Fruit fly (Drosophila melanogaster) whole organism, prepupa: ENCODE measurements around the gene CG7432.

ENCODE experiments used
- Blimp-1 ChIP-seq: fragments of 200-800 bp; sonication (Bioruptor generic); optimal IDR thresholded peaks from 3 replicates; lab custom pipeline; 2017; ENCODE audit warnings: missing biosample characterization, missing genetic modification characterization, mild to moderate bottlenecking, moderate library complexity, missing genetic modification reagents
- CG11294 ChIP-seq: fragments of 200-800 bp; sonication (Bioruptor generic); IDR thresholded peaks from 2 replicates; pipeline ENCODE4 v1.3.6; 2022; ENCODE audit warnings: missing biosample characterization, missing genetic modification characterization
- CG11762 ChIP-seq: fragments of 200-800 bp; sonication (Bioruptor generic); optimal IDR thresholded peaks from 3 replicates; lab custom pipeline; 2016; ENCODE audit warnings: missing biosample characterization, missing genetic modification characterization; ENCODE audit not compliant: insufficient read depth
- CG11902 ChIP-seq: fragments of 200-800 bp; sonication (Bioruptor generic); optimal IDR thresholded peaks from 3 replicates; lab custom pipeline; 2016; ENCODE audit warnings: missing biosample characterization, missing genetic modification characterization
- CG15336 ChIP-seq: fragments of 200-800 bp; sonication (Bioruptor generic); IDR thresholded peaks from 2 replicates; pipeline ENCODE4 v1.3.6; 2022; ENCODE audit warnings: missing biosample characterization, missing genetic modification characterization
- CG1621 ChIP-seq: fragments of 200-800 bp; sonication (Bioruptor generic); optimal IDR thresholded peaks from 3 replicates; lab custom pipeline; 2018; ENCODE audit warnings: missing biosample characterization, mild to moderate bottlenecking, missing genetic modification characterization
- CG16779 ChIP-seq: fragments of 200-800 bp; sonication (Bioruptor generic); optimal IDR thresholded peaks from 3 replicates; lab custom pipeline; 2017; ENCODE audit warnings: missing biosample characterization, mild to moderate bottlenecking, missing genetic modification characterization
- CG31627 ChIP-seq: fragments of 200-800 bp; sonication (Bioruptor generic); optimal IDR thresholded peaks from 3 replicates; lab custom pipeline; 2016; ENCODE audit warnings: missing biosample characterization, missing genetic modification characterization
- CG32006 ChIP-seq: fragments of 200-800 bp; sonication (Bioruptor generic); optimal IDR thresholded peaks from 3 replicates; lab custom pipeline; 2017; ENCODE audit warnings: missing biosample characterization, mild to moderate bottlenecking, missing genetic modification characterization
- CG34406 ChIP-seq: fragments of 200-800 bp; sonication (Bioruptor generic); optimal IDR thresholded peaks from 3 replicates; lab custom pipeline; 2016; ENCODE audit warnings: missing biosample characterization, missing genetic modification characterization
- CG3919 ChIP-seq: fragments of 200-800 bp; sonication (Bioruptor generic); optimal IDR thresholded peaks from 3 replicates; lab custom pipeline; 2016; ENCODE audit warnings: missing biosample characterization, missing genetic modification characterization
- CG4318 ChIP-seq: fragments of 200-800 bp; sonication (Bioruptor generic); optimal IDR thresholded peaks from 3 replicates; lab custom pipeline; 2017; ENCODE audit warnings: missing biosample characterization, mild to moderate bottlenecking, missing genetic modification characterization
- CG6163 ChIP-seq: fragments of 200-800 bp; sonication (Bioruptor generic); IDR thresholded peaks from 3 replicates; pipeline ENCODE4 v1.3.6; 2022; ENCODE audit warnings: missing biosample characterization, missing genetic modification characterization
- CG6854 ChIP-seq: fragments of 200-800 bp; sonication (Bioruptor generic); optimal IDR thresholded peaks from 2 replicates; lab custom pipeline; 2017; ENCODE audit warnings: missing biosample characterization, mild to moderate bottlenecking, missing genetic modification characterization
- CG7368 ChIP-seq: fragments of 200-800 bp; sonication (Bioruptor generic); optimal IDR thresholded peaks from 3 replicates; lab custom pipeline; 2016; ENCODE audit warnings: missing biosample characterization, missing genetic modification characterization
- CG8119 ChIP-seq: fragments of 200-800 bp; sonication (Bioruptor generic); IDR thresholded peaks from 3 replicates; pipeline ENCODE4 v1.3.6; 2022; ENCODE audit warnings: missing biosample characterization, missing genetic modification characterization
- CG8632 ChIP-seq: fragments of 200-800 bp; sonication (Bioruptor generic); optimal IDR thresholded peaks from 3 replicates; lab custom pipeline; 2016; ENCODE audit warnings: missing biosample characterization, missing genetic modification characterization
- Eip75B ChIP-seq: fragments of 200-800 bp; sonication (Bioruptor generic); optimal IDR thresholded peaks from 3 replicates; lab custom pipeline; 2016; ENCODE audit warnings: missing biosample characterization, missing genetic modification characterization
- Eip78C ChIP-seq: fragments of 200-800 bp; sonication (Bioruptor generic); peaks from one replicate; lab custom pipeline; 2016; ENCODE audit warnings: missing biosample characterization, missing genetic modification characterization
- Eip93F ChIP-seq: fragments of 200-800 bp; sonication (Bioruptor generic); optimal IDR thresholded peaks from 2 replicates; lab custom pipeline; 2016; ENCODE audit warnings: missing biosample characterization, mild to moderate bottlenecking, missing genetic modification characterization
- Ets21C ChIP-seq: fragments of 200-800 bp; sonication (Bioruptor generic); optimal IDR thresholded peaks from 3 replicates; lab custom pipeline; 2016; ENCODE audit warnings: missing biosample characterization, missing genetic modification characterization
- Ets96B ChIP-seq: fragments of 200-800 bp; optimal IDR thresholded peaks from 2 replicates; lab custom pipeline; 2019; ENCODE audit warnings: missing biosample characterization, mild to moderate bottlenecking, missing genetic modification characterization, moderate library complexity
- Gug ChIP-seq: fragments of 200-800 bp; sonication (Bioruptor generic); IDR thresholded peaks from 2 replicates; pipeline ENCODE4 v1.3.6; 2022; ENCODE audit warnings: missing biosample characterization, missing genetic modification characterization
- Hr38 ChIP-seq: sonication (Bioruptor generic); optimal IDR thresholded peaks from 2 replicates; lab custom pipeline; 2016; ENCODE audit warnings: missing biosample characterization, missing genetic modification characterization
- Lpt ChIP-seq: fragments of 200-800 bp; sonication (Bioruptor generic); optimal IDR thresholded peaks from 3 replicates; lab custom pipeline; 2016; ENCODE audit warnings: missing biosample characterization, missing genetic modification characterization
- Met ChIP-seq: fragments of 200-800 bp; sonication (Bioruptor generic); optimal IDR thresholded peaks from 3 replicates; lab custom pipeline; 2016; ENCODE audit warnings: missing biosample characterization, missing genetic modification characterization
- OdsH ChIP-seq: fragments of 200-800 bp; sonication (Bioruptor generic); optimal IDR thresholded peaks from 3 replicates; lab custom pipeline; 2016; ENCODE audit warnings: missing biosample characterization, missing genetic modification characterization
- Smox ChIP-seq: fragments of 200-800 bp; sonication (Bioruptor generic); optimal IDR thresholded peaks from 3 replicates; lab custom pipeline; 2016; ENCODE audit warnings: missing biosample characterization, missing genetic modification characterization
- Sox14 ChIP-seq: fragments of 200-800 bp; sonication (Bioruptor generic); optimal IDR thresholded peaks from 3 replicates; lab custom pipeline; 2016; ENCODE audit warnings: missing biosample characterization, missing genetic modification characterization
- achi ChIP-seq: fragments of 200-800 bp; sonication (Bioruptor generic); optimal IDR thresholded peaks from 3 replicates; lab custom pipeline; 2016; ENCODE audit warnings: missing biosample characterization, missing genetic modification characterization
- cyc ChIP-seq: fragments of 200-800 bp; sonication (Bioruptor generic); optimal IDR thresholded peaks from 3 replicates; lab custom pipeline; 2016; ENCODE audit warnings: missing biosample characterization, missing genetic modification characterization
- dac ChIP-seq: fragments of 200-800 bp; sonication (Bioruptor generic); optimal IDR thresholded peaks from 2 replicates; lab custom pipeline; 2017; ENCODE audit warnings: missing biosample characterization, mild to moderate bottlenecking, missing genetic modification characterization
- dsx ChIP-seq: fragments of 200-800 bp; optimal IDR thresholded peaks from 3 replicates; lab custom pipeline; 2019; ENCODE audit warnings: missing biosample characterization, mild to moderate bottlenecking, missing genetic modification characterization, moderate library complexity; ENCODE audit not compliant: poor library complexity, severe bottlenecking
- eg ChIP-seq: fragments of 200-800 bp; sonication (Bioruptor generic); IDR thresholded peaks from 3 replicates; pipeline ENCODE4 v1.3.6; 2022; ENCODE audit warnings: missing biosample characterization, missing genetic modification characterization
- esn ChIP-seq: fragments of 200-800 bp; sonication (Bioruptor generic); optimal IDR thresholded peaks from 2 replicates; lab custom pipeline; 2016; ENCODE audit warnings: missing biosample characterization, mild to moderate bottlenecking, missing genetic modification characterization, moderate library complexity
- fd59A ChIP-seq: fragments of 200-800 bp; sonication (Bioruptor generic); optimal IDR thresholded peaks from 2 replicates; lab custom pipeline; 2017; ENCODE audit warnings: missing biosample characterization, mild to moderate bottlenecking, missing genetic modification characterization, missing genetic modification reagents
- lz ChIP-seq: fragments of 200-800 bp; sonication (Bioruptor generic); optimal IDR thresholded peaks from 3 replicates; lab custom pipeline; 2016; ENCODE audit warnings: missing biosample characterization, missing genetic modification characterization
- pdm3 ChIP-seq: fragments of 200-800 bp; sonication (Bioruptor generic); optimal IDR thresholded peaks from 3 replicates; lab custom pipeline; 2016; ENCODE audit warnings: missing biosample characterization, missing genetic modification characterization
- spab ChIP-seq: fragments of 200-800 bp; sonication (Bioruptor generic); optimal IDR thresholded peaks from 2 replicates; lab custom pipeline; 2017; ENCODE audit warnings: missing biosample characterization, mild to moderate bottlenecking, missing genetic modification characterization, missing genetic modification reagents
- svp ChIP-seq: fragments of 200-800 bp; sonication (Bioruptor generic); peaks from one replicate; lab custom pipeline; 2016; ENCODE audit warnings: missing biosample characterization, missing genetic modification characterization
- topi ChIP-seq: fragments of 200-800 bp; sonication (Bioruptor generic); optimal IDR thresholded peaks from 3 replicates; lab custom pipeline; 2016; ENCODE audit warnings: missing biosample characterization, missing genetic modification characterization

Gene CG7432

dm6 chr3R:19641498-19642065 lies 23.2 kb upstream of the CG7432 start (continued):
- TF ChIP-seq CG34406 (GFP tag; lab: Kevin White, UChicago) (peak; percentile 82), CG6163 (peak; percentile 94), pdm3 (GFP tag; lab: Kevin White, UChicago) (peak; percentile 77), CG16779 (tag; lab: Kevin White, UChicago) (peak; percentile 50), CG1621 (tag; lab: Kevin White, UChicago) (peak; percentile 59), CG31627 (GFP tag; lab: Kevin White, UChicago) (peak; percentile 62), CG7368 (GFP tag; lab: Kevin White, UChicago) (peak; percentile 70), Ets96B (tag; lab: Kevin White, UChicago) (peak; percentile 72), CG8632 (peak; percentile 83), CG11762 (GFP tag; lab: Kevin White, UChicago) (peak; percentile 55), Lpt (GFP tag; lab: Kevin White, UChicago) (peak; percentile 73), fd59A (peak; percentile 46), svp (GFP tag; lab: Kevin White, UChicago) (peak; percentile 86), CG11902 (GFP tag; lab: Kevin White, UChicago) (peak; percentile 49), Blimp-1 (GFP tag; lab: Kevin White, UChicago) (peak; percentile 61), CG4318 (GFP tag; lab: Kevin White, UChicago) (peak; percentile 68), eg (GFP tag; lab: Robert Waterston, UW) (peak; percentile 96), OdsH (GFP tag; lab: Kevin White, UChicago) (peak; percentile 80), cyc (peak; percentile 71), CG3919 (GFP tag; lab: Kevin White, UChicago) (peak; percentile 85), CG11294 (GFP tag; lab: Robert Waterston, UW) (peak; percentile 78), CG8119 (GFP tag; lab: Robert Waterston, UW) (peak; percentile 90), spab (peak; percentile 54), topi (GFP tag; lab: Kevin White, UChicago) (peak; percentile 77), Gug (GFP tag; lab: Robert Waterston, UW) (peak; percentile 90), Ets21C (peak; percentile 46), Met (peak; percentile 79)

dm6 chr3R:19642092-19642892 lies 22.5 kb upstream of the CG7432 start, which contains the start of gene subdued:
Gene subdued, minus strand, starts transcription at chr3R:19642722.
- TF ChIP-seq Eip93F (peak; percentile 51), CG15336 (peak; percentile 25; the same call in 1 of the 2 replicates), Smox (GFP tag; lab: Kevin White, UChicago) (peak; percentile 25), svp (GFP tag; lab: Kevin White, UChicago) (peak; percentile 46), Eip78C (GFP tag; lab: Kevin White, UChicago) (peak; percentile 81), achi (GFP tag; lab: Kevin White, UChicago) (no peak), Eip75B (GFP tag; lab: Kevin White, UChicago) (peak; percentile 5), dsx (GFP tag; lab: Kevin White, UChicago) (peak; percentile 68), eg (GFP tag; lab: Robert Waterston, UW) (no peak), OdsH (GFP tag; lab: Kevin White, UChicago) (no peak)

dm6 chr3R:19642893-19643270 lies 21.9 kb upstream of the CG7432 start:
- TF ChIP-seq spab = no peak
- TF ChIP-seq CG31627 (GFP tag; lab: Kevin White, UChicago) = no peak
- no peak for TF ChIP-seq CG7368 (GFP tag; lab: Kevin White, UChicago)
- no peak for TF ChIP-seq CG3919 (GFP tag; lab: Kevin White, UChicago)
- TF ChIP-seq CG11902 (GFP tag; lab: Kevin White, UChicago) = no peak
- TF ChIP-seq OdsH (GFP tag; lab: Kevin White, UChicago) = no peak
- TF ChIP-seq CG8119 (GFP tag; lab: Robert Waterston, UW) = no peak
- TF ChIP-seq lz (GFP tag; lab: Kevin White, UChicago) = no peak
- TF ChIP-seq CG32006 (GFP tag; lab: Kevin White, UChicago) = no peak
- peak; percentile 23 for TF ChIP-seq topi (GFP tag; lab: Kevin White, UChicago)
- peak; percentile 35 for TF ChIP-seq esn (GFP tag; lab: Kevin White, UChicago)
- TF ChIP-seq Hr38 = no peak
- TF ChIP-seq CG11762 (GFP tag; lab: Kevin White, UChicago) = no peak
- peak; percentile 68 for TF ChIP-seq Eip78C (GFP tag; lab: Kevin White, UChicago)
- TF ChIP-seq CG6854 (GFP tag; lab: Kevin White, UChicago) = no peak
- no peak for TF ChIP-seq Sox14 (GFP tag; lab: Kevin White, UChicago)
- TF ChIP-seq CG11294 (GFP tag; lab: Robert Waterston, UW) = no peak
- no peak for TF ChIP-seq dac (GFP tag; lab: Kevin White, UChicago)
